Fruit fly (Drosophila melanogaster) whole organism, adult: ENCODE data around the gene CG2111.
A peak's percentile ranks its signal among the peaks of the same experiment; 100 is the strongest.

Experiments
- CG12768 ChIP-seq: fragments of 200-800 bp; sonication (Bioruptor generic); optimal IDR thresholded peaks from 2 replicates; lab custom pipeline; 2017; ENCODE audit warnings: missing biosample characterization, missing genetic modification characterization, mild to moderate bottlenecking, moderate library complexity, missing genetic modification reagents
- CG14711 ChIP-seq: fragments of 200-800 bp; sonication (Bioruptor generic); optimal IDR thresholded peaks from 2 replicates; lab custom pipeline; 2018; ENCODE audit warnings: missing biosample characterization, mild to moderate bottlenecking, missing genetic modification characterization, moderate library complexity
- CG7045 ChIP-seq: fragments of 200-800 bp; sonication (Bioruptor generic); optimal IDR thresholded peaks from 2 replicates; lab custom pipeline; 2017; ENCODE audit warnings: missing biosample characterization, mild to moderate bottlenecking, missing genetic modification characterization
- CG7101 ChIP-seq: fragments of 200-800 bp; sonication (Bioruptor generic); optimal IDR thresholded peaks from 2 replicates; lab custom pipeline; 2018; ENCODE audit warnings: missing biosample characterization, mild to moderate bottlenecking, missing genetic modification characterization, moderate library complexity
- Crg-1 ChIP-seq: fragments of 200-800 bp; sonication (Bioruptor generic); optimal IDR thresholded peaks from 2 replicates; lab custom pipeline; 2016; ENCODE audit warnings: missing biosample characterization, missing genetic modification characterization
- kay ChIP-seq: fragments of 200-800 bp; sonication (Bioruptor generic); peaks from one replicate; lab custom pipeline; 2016; ENCODE audit warnings: missing biosample characterization, missing genetic modification characterization, borderline replicate concordance
- tj ChIP-seq: fragments of 200-800 bp; sonication (Bioruptor generic); optimal IDR thresholded peaks from 3 replicates; lab custom pipeline; 2017; ENCODE audit warnings: missing biosample characterization, mild to moderate bottlenecking, missing genetic modification characterization, moderate library complexity

DNA sequence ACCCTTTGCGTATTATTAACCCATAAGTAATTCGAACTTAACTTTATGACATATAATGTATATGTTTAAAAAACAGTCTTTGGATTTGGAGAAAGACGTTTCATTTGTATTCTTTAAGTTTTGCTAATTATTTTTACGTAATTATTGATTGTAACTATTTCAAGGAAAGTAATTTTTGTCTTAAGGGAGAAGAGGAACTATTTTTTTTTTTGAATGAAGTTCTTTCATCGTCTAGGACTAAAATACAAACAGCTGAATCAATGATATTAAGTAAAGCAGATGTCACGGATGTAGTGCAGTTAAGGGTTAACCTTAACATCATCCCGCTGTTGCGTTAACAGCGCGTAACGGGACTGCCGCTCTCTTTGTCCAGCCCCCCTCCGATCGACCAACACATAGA, 28.6 kb upstream of the CG2111 start:
- no peak for TF ChIP-seq tj (GFP tag; lab: Kevin White, UChicago)
- TF ChIP-seq CG14711, result peak; percentile 35
- TF ChIP-seq Crg-1 (GFP tag; lab: Kevin White, UChicago), result no peak
- peak; percentile 36 for TF ChIP-seq CG7045 (GFP tag; lab: Kevin White, UChicago)
- peak; percentile 43 for TF ChIP-seq CG7101 (tag; lab: Kevin White, UChicago)
- TF ChIP-seq kay, result no peak
- no peak for TF ChIP-seq CG12768 (GFP tag; lab: Kevin White, UChicago)
